Worm (Caenorhabditis elegans) whole organism, mixed stage, embryonic: Measurements from ENCODE around the gene ZC404.2.
A peak's percentile ranks its signal among the peaks of the same experiment; 100 is the strongest.

Experiments
- bed-3 ChIP-seq: fragments of 200-800 bp; sonication (Bioruptor generic); optimal IDR thresholded peaks from 3 replicates; lab custom pipeline; 2018; ENCODE audit warnings: mild to moderate bottlenecking, missing genetic modification characterization, moderate library complexity, missing compliant biosample characterization
- blmp-1 ChIP-seq: fragments of 150-350 bp; optimal IDR thresholded peaks from 2 replicates; lab custom pipeline; 2014; ENCODE audit warnings: missing biosample characterization, missing genetic modification characterization
- ceh-39 ChIP-seq: fragments of 150-350 bp; optimal IDR thresholded peaks from 2 replicates; lab custom pipeline; 2014; ENCODE audit warnings: missing biosample characterization, missing genetic modification characterization
- ceh-43 ChIP-seq: fragments of 200-800 bp; sonication (Bioruptor generic); optimal IDR thresholded peaks from 2 replicates; lab custom pipeline; 2018; ENCODE audit warnings: mild to moderate bottlenecking, missing genetic modification characterization, moderate library complexity, missing compliant biosample characterization
- ceh-83 ChIP-seq: fragments of 200-800 bp; sonication (Bioruptor generic); optimal IDR thresholded peaks from 2 replicates; lab custom pipeline; 2018; ENCODE audit warnings: mild to moderate bottlenecking, missing genetic modification characterization, missing compliant biosample characterization
- ces-1 ChIP-seq: fragments of 150-350 bp; optimal IDR thresholded peaks from 2 replicates; lab custom pipeline; 2014; ENCODE audit warnings: missing biosample characterization, missing genetic modification reagents, missing genetic modification characterization
- cnd-1 ChIP-seq: fragments of 200-800 bp; sonication (Bioruptor generic); optimal IDR thresholded peaks from 2 replicates; lab custom pipeline; 2018; ENCODE audit warnings: mild to moderate bottlenecking, missing genetic modification characterization, missing compliant biosample characterization
- drap-1 ChIP-seq: fragments of 200-800 bp; sonication (Bioruptor generic); optimal IDR thresholded peaks from 3 replicates; lab custom pipeline; 2018; ENCODE audit warnings: mild to moderate bottlenecking, missing genetic modification characterization, missing compliant biosample characterization
- elt-1 ChIP-seq: sonication (generic microtip); optimal IDR thresholded peaks from 2 replicates; lab custom pipeline; 2017; ENCODE audit warnings: missing genetic modification characterization, mild to moderate bottlenecking, missing compliant biosample characterization, antibody characterized with exemption, moderate library complexity, borderline replicate concordance; ENCODE audit not compliant: insufficient read depth
- elt-3 ChIP-seq: fragments of 150-350 bp; optimal IDR thresholded peaks from 2 replicates; lab custom pipeline; 2014; ENCODE audit warnings: missing biosample characterization, missing genetic modification characterization
- flh-1 ChIP-seq: fragments of 200-800 bp; sonication (Bioruptor generic); optimal IDR thresholded peaks from 2 replicates; lab custom pipeline; 2018; ENCODE audit warnings: mild to moderate bottlenecking, missing genetic modification characterization, moderate library complexity, missing compliant biosample characterization
- ham-2 ChIP-seq: fragments of 200-800 bp; sonication (Bioruptor generic); optimal IDR thresholded peaks from 2 replicates; lab custom pipeline; 2018; ENCODE audit warnings: mild to moderate bottlenecking, missing genetic modification characterization, missing compliant biosample characterization
- hlh-1 ChIP-seq: fragments of 150-350 bp; optimal IDR thresholded peaks from 2 replicates; lab custom pipeline; 2014; ENCODE audit warnings: missing biosample characterization, missing genetic modification reagents, missing genetic modification characterization
- lin-13 ChIP-seq: fragments of 150-350 bp; optimal IDR thresholded peaks from 2 replicates; lab custom pipeline; 2014; ENCODE audit warnings: missing biosample characterization, missing genetic modification characterization
- lin-32 ChIP-seq: fragments of 200-800 bp; sonication (Bioruptor generic); optimal IDR thresholded peaks from 2 replicates; lab custom pipeline; 2018; ENCODE audit warnings: mild to moderate bottlenecking, missing genetic modification characterization, missing compliant biosample characterization
- mab-5 ChIP-seq: fragments of 150-350 bp; optimal IDR thresholded peaks from 2 replicates; lab custom pipeline; 2014; ENCODE audit warnings: missing biosample characterization, missing genetic modification characterization
- mep-1 ChIP-seq: fragments of 150-350 bp; optimal IDR thresholded peaks from 2 replicates; lab custom pipeline; 2017; ENCODE audit warnings: missing biosample characterization, missing genetic modification reagents, missing genetic modification characterization, inconsistent platforms
- mls-2 ChIP-seq: sonication (generic microtip); optimal IDR thresholded peaks from 2 replicates; lab custom pipeline; 2016; ENCODE audit warnings: mild to moderate bottlenecking, missing genetic modification characterization, moderate library complexity, missing compliant biosample characterization
- nhr-12 ChIP-seq: fragments of 150-350 bp; optimal IDR thresholded peaks from 2 replicates; lab custom pipeline; 2014; ENCODE audit warnings: missing biosample characterization, missing genetic modification characterization
- nhr-28 ChIP-seq: fragments of 150-350 bp; optimal IDR thresholded peaks from 2 replicates; lab custom pipeline; 2014; ENCODE audit warnings: missing biosample characterization, missing genetic modification characterization
- nhr-76 ChIP-seq: sonication (generic microtip); optimal IDR thresholded peaks from 2 replicates; lab custom pipeline; 2017; ENCODE audit warnings: missing biosample characterization, missing genetic modification characterization
- pha-4 ChIP-seq: fragments of 150-350 bp; optimal IDR thresholded peaks from 2 replicates; lab custom pipeline; 2018; ENCODE audit warnings: missing biosample characterization, missing genetic modification reagents, missing genetic modification characterization
- sem-2 ChIP-seq: fragments of 200-800 bp; sonication (Bioruptor generic); optimal IDR thresholded peaks from 2 replicates; lab custom pipeline; 2018; ENCODE audit warnings: mild to moderate bottlenecking, missing genetic modification characterization, missing compliant biosample characterization
- snpc-4 ChIP-seq: fragments of 150-350 bp; optimal IDR thresholded peaks from 2 replicates; lab custom pipeline; 2014; ENCODE audit warnings: missing biosample characterization, missing genetic modification characterization
- tbx-8 ChIP-seq: fragments of 200-800 bp; sonication (Bioruptor generic); optimal IDR thresholded peaks from 2 replicates; lab custom pipeline; 2018; ENCODE audit warnings: mild to moderate bottlenecking, missing genetic modification characterization, moderate library complexity, missing compliant biosample characterization
- unc-120 ChIP-seq: sonication (generic microtip); optimal IDR thresholded peaks from 2 replicates; lab custom pipeline; 2017; ENCODE audit warnings: missing genetic modification characterization, missing compliant biosample characterization; ENCODE audit not compliant: poor library complexity, severe bottlenecking
- unc-39 ChIP-seq: fragments of 150-350 bp; optimal IDR thresholded peaks from 2 replicates; lab custom pipeline; 2014; ENCODE audit warnings: missing biosample characterization, missing genetic modification characterization
- unc-62 ChIP-seq: fragments of 150-350 bp; optimal IDR thresholded peaks from 2 replicates; lab custom pipeline; 2014; ENCODE audit warnings: missing biosample characterization, missing genetic modification reagents, missing genetic modification characterization
- zip-8 ChIP-seq: fragments of 150-350 bp; optimal IDR thresholded peaks from 2 replicates; lab custom pipeline; 2014; ENCODE audit warnings: missing biosample characterization, missing genetic modification characterization
- ztf-11 ChIP-seq: fragments of 150-350 bp; optimal IDR thresholded peaks from 2 replicates; lab custom pipeline; 2014; ENCODE audit warnings: missing biosample characterization, missing genetic modification characterization

The ZC404.2 gene

ce11 chrV:6792565-6792964 is 4.8 kb downstream of the ZC404.2 start, which contains the start of gene gck-2:
Gene gck-2 (minus strand): TSS chrV:6792665.
- TF ChIP-seq drap-1 (no peak), tbx-8 (GFP tag; lab: Kevin White, UChicago) (no peak), mab-5 (tag; lab: Kevin White, UChicago) (no peak), bed-3 (GFP tag; lab: Kevin White, UChicago) (no peak), ceh-83 (GFP tag; lab: Kevin White, UChicago) (no peak), ceh-43 (GFP tag; lab: Kevin White, UChicago) (no peak)

ce11 chrV:6792973-6793372 is 5.2 kb downstream of the ZC404.2 start:
- no peak for TF ChIP-seq zip-8 (tag; lab: Kevin White, UChicago)
- no peak for TF ChIP-seq bed-3 (GFP tag; lab: Kevin White, UChicago)

ce11 chrV:6793744-6794239 is 6.0 kb downstream of the ZC404.2 start, which contains the start of gene ZC404.1:
Gene ZC404.1 (plus strand): TSS chrV:6794189.
- TF ChIP-seq mls-2 (tag; lab: Kevin White, UChicago) (no peak), sem-2 (GFP tag; lab: Kevin White, UChicago) (no peak)

- TF ChIP-seq elt-3 (no peak), pha-4 (tag; lab: Kevin White, UChicago) (no peak), hlh-1 (tag; lab: Kevin White, UChicago) (no peak), blmp-1 (tag; lab: Kevin White, UChicago) (no peak), sem-2 (GFP tag; lab: Kevin White, UChicago) (no peak), snpc-4 (tag; lab: Kevin White, UChicago) (no peak), ceh-39 (no peak), flh-1 (GFP tag; lab: Kevin White, UChicago) (no peak), mab-5 (tag; lab: Kevin White, UChicago) (no peak), ztf-11 (tag; lab: Kevin White, UChicago) (no peak), zip-8 (tag; lab: Kevin White, UChicago) (no peak), unc-120 (no peak), ceh-83 (GFP tag; lab: Kevin White, UChicago) (no peak), unc-39 (tag; lab: Kevin White, UChicago) (no peak), drap-1 (no peak), nhr-12 (tag; lab: Kevin White, UChicago) (no peak)
Observed at ce11 chrV:6796264-6796663, 8.5 kb downstream of the ZC404.2 start.

ce11 chrV:6796894-6797293 is 9.1 kb downstream of the ZC404.2 start:
- TF ChIP-seq pha-4 (tag; lab: Kevin White, UChicago) (no peak), ham-2 (peak; percentile 46), mep-1 (tag; lab: Kevin White, UChicago) (no peak), mls-2 (tag; lab: Kevin White, UChicago) (peak; percentile 33), unc-120 (peak; percentile 79), elt-1 (tag; lab: Kevin White, UChicago) (no peak), hlh-1 (tag; lab: Kevin White, UChicago) (peak; percentile 58), ces-1 (GFP tag; lab: Kevin White, UChicago) (peak; percentile 29), unc-62 (GFP tag; lab: Kevin White, UChicago) (no peak)

ce11 chrV:6799564-6799963 is 11.8 kb downstream of the ZC404.2 start, which contains the start of gene dmsr-9:
Gene dmsr-9 (minus strand): TSS chrV:6799664.
- TF ChIP-seq lin-32 (GFP tag; lab: Kevin White, UChicago): no peak
- no peak for TF ChIP-seq snpc-4 (tag; lab: Kevin White, UChicago)
- no peak for TF ChIP-seq nhr-76 (tag; lab: Kevin White, UChicago)
- no peak for TF ChIP-seq ceh-39
- no peak for TF ChIP-seq ceh-43 (GFP tag; lab: Kevin White, UChicago)
- TF ChIP-seq, all 35 proteins: peak for 0

ce11 chrV:6801850-6802249 is 14.1 kb downstream of the ZC404.2 start, which contains the start of gene dmsr-10:
Gene dmsr-10 (minus strand): TSS chrV:6801950.
- TF ChIP-seq cnd-1 (tag; lab: Kevin White, UChicago): no peak
- TF ChIP-seq nhr-76 (tag; lab: Kevin White, UChicago): no peak
- TF ChIP-seq flh-1 (GFP tag; lab: Kevin White, UChicago): no peak
- TF ChIP-seq ceh-83 (GFP tag; lab: Kevin White, UChicago): no peak
- no peak for TF ChIP-seq unc-120
- no peak for TF ChIP-seq nhr-28
- no peak for TF ChIP-seq ceh-43 (GFP tag; lab: Kevin White, UChicago)
- no peak for TF ChIP-seq lin-13 (tag; lab: Kevin White, UChicago)
- TF ChIP-seq unc-62 (GFP tag; lab: Kevin White, UChicago): no peak
- no peak for TF ChIP-seq mab-5 (tag; lab: Kevin White, UChicago)
